Worm (Caenorhabditis elegans) whole organism, L4 larva: ENCODE results near the gene ekl-5.
A peak's percentile ranks its signal among the peaks of the same experiment; 100 is the strongest.

Experiments used
- F10B5.3 ChIP-seq: sonication (generic microtip); optimal IDR thresholded peaks from 2 replicates; lab custom pipeline; 2016; ENCODE audit warnings: mild to moderate bottlenecking, missing genetic modification characterization, missing compliant biosample characterization
- F44E2.7 ChIP-seq: fragments of 200-800 bp; sonication (Bioruptor generic); IDR thresholded peaks from 2 replicates; pipeline ENCODE4 v2.1.2; 2022; ENCODE audit warnings: missing genetic modification characterization, missing compliant biosample characterization
- R02D3.7 ChIP-seq: fragments of 150-350 bp; sonication (generic microtip); optimal IDR thresholded peaks from 3 replicates; lab custom pipeline; 2014; ENCODE audit warnings: missing biosample characterization, missing genetic modification characterization
- ZK337.2 ChIP-seq: fragments of 200-800 bp; sonication (Bioruptor generic); IDR thresholded peaks from 2 replicates; pipeline ENCODE4 v1.3.6; 2022; ENCODE audit warnings: missing genetic modification reagents, missing genetic modification characterization, missing compliant biosample characterization
- arid-1 ChIP-seq: fragments of 200-800 bp; sonication (Bioruptor generic); conservative IDR thresholded peaks from 2 replicates; pipeline ENCODE4 v1.3.6; 2022; ENCODE audit warnings: missing genetic modification reagents, missing genetic modification characterization, missing compliant biosample characterization
- ces-1 ChIP-seq: fragments of 150-350 bp; sonication (generic microtip); optimal IDR thresholded peaks from 4 replicates; lab custom pipeline; 2014; ENCODE audit warnings: missing biosample characterization, missing genetic modification reagents, missing genetic modification characterization
- daf-16 ChIP-seq, 3 experiments: sonication (generic microtip); optimal IDR thresholded peaks; 2 replicates each; lab custom pipeline; 2016 to 2017; ENCODE audit warnings: missing genetic modification characterization in 3 of 3, missing genetic modification reagents in 3 of 3, mild to moderate bottlenecking in 2 of 3, missing compliant biosample characterization in 2 of 3, missing biosample characterization in 1 of 3, moderate library complexity in 1 of 3
- dmd-6 ChIP-seq: fragments of 200-800 bp; sonication (Bioruptor generic); IDR thresholded peaks from 2 replicates; pipeline ENCODE4 v1.3.6; 2022; ENCODE audit warnings: missing genetic modification reagents, missing genetic modification characterization, missing compliant biosample characterization
- dpl-1 ChIP-seq: fragments of 150-350 bp; optimal IDR thresholded peaks from 2 replicates; lab custom pipeline; 2014; ENCODE audit warnings: missing biosample characterization, missing genetic modification reagents, missing genetic modification characterization
- dve-1 ChIP-seq: sonication (generic microtip); optimal IDR thresholded peaks from 2 replicates; lab custom pipeline; 2017; ENCODE audit warnings: antibody characterized with exemption, mild to moderate bottlenecking, missing genetic modification characterization, missing compliant biosample characterization; ENCODE audit not compliant: insufficient read depth
- egl-27 ChIP-seq: sonication (generic microtip); optimal IDR thresholded peaks from 3 replicates; lab custom pipeline; 2017; ENCODE audit warnings: missing biosample characterization, missing genetic modification reagents, missing genetic modification characterization
- egl-43 ChIP-seq: fragments of 200-800 bp; sonication (Bioruptor generic); IDR thresholded peaks from 2 replicates; pipeline ENCODE4 v1.3.6; 2022; ENCODE audit warnings: missing genetic modification reagents, missing genetic modification characterization, missing compliant biosample characterization
- fkh-10 ChIP-seq: fragments of 150-350 bp; optimal IDR thresholded peaks from 2 replicates; lab custom pipeline; 2014; ENCODE audit warnings: missing biosample characterization, missing genetic modification reagents, missing genetic modification characterization
- hlh-11 ChIP-seq: fragments of 200-800 bp; sonication (Bioruptor generic); optimal IDR thresholded peaks from 2 replicates; lab custom pipeline; 2018; ENCODE audit warnings: mild to moderate bottlenecking, missing genetic modification characterization, missing compliant biosample characterization
- hlh-30 ChIP-seq: sonication (generic microtip); optimal IDR thresholded peaks from 2 replicates; lab custom pipeline; 2017; ENCODE audit warnings: antibody characterized with exemption, mild to moderate bottlenecking, missing genetic modification characterization, missing compliant biosample characterization; ENCODE audit not compliant: insufficient read depth
- lim-7 ChIP-seq: fragments of 200-800 bp; sonication (Bioruptor generic); IDR thresholded peaks from 2 replicates; pipeline ENCODE4 v1.3.6; 2022; ENCODE audit warnings: missing genetic modification characterization, missing compliant biosample characterization
- lin-38 ChIP-seq: fragments of 200-800 bp; sonication (Bioruptor generic); IDR thresholded peaks from 2 replicates; pipeline ENCODE4 v1.3.6; 2022; ENCODE audit warnings: missing genetic modification reagents, missing genetic modification characterization, missing compliant biosample characterization
- lin-39 ChIP-seq: fragments of 150-350 bp; optimal IDR thresholded peaks from 2 replicates; lab custom pipeline; 2014; ENCODE audit warnings: missing biosample characterization, missing genetic modification reagents, missing genetic modification characterization
- lir-3 ChIP-seq: sonication (generic microtip); optimal IDR thresholded peaks from 2 replicates; lab custom pipeline; 2016; ENCODE audit warnings: mild to moderate bottlenecking, missing genetic modification characterization, missing compliant biosample characterization
- madf-9 ChIP-seq: fragments of 200-800 bp; sonication (Bioruptor generic); conservative IDR thresholded peaks from 2 replicates; pipeline ENCODE4 v1.3.6; 2022; ENCODE audit warnings: missing genetic modification reagents, missing genetic modification characterization, missing compliant biosample characterization
- mep-1 ChIP-seq: fragments of 150-350 bp; sonication (generic microtip); optimal IDR thresholded peaks from 3 replicates; lab custom pipeline; 2014; ENCODE audit warnings: missing biosample characterization, missing genetic modification characterization
- mes-2 ChIP-seq: sonication (generic microtip); optimal IDR thresholded peaks from 2 replicates; lab custom pipeline; 2016; ENCODE audit warnings: missing genotype, mild to moderate bottlenecking, missing genetic modification characterization, missing compliant biosample characterization; ENCODE audit not compliant: poor library complexity, severe bottlenecking
- nhr-10 ChIP-seq: fragments of 150-350 bp; optimal IDR thresholded peaks from 2 replicates; lab custom pipeline; 2014; ENCODE audit warnings: missing biosample characterization, missing genetic modification characterization
- nhr-25 ChIP-seq: sonication (generic microtip); optimal IDR thresholded peaks from 2 replicates; lab custom pipeline; 2017; ENCODE audit warnings: missing genetic modification characterization, mild to moderate bottlenecking, missing compliant biosample characterization, antibody characterized with exemption, moderate library complexity, borderline replicate concordance; ENCODE audit not compliant: insufficient read depth
- nhr-28 ChIP-seq: fragments of 150-350 bp; optimal IDR thresholded peaks from 2 replicates; lab custom pipeline; 2014; ENCODE audit warnings: missing biosample characterization, missing genetic modification characterization
- nhr-42 ChIP-seq: fragments of 200-800 bp; sonication (Bioruptor generic); IDR thresholded peaks from 2 replicates; pipeline ENCODE4 v1.3.6; 2022; ENCODE audit warnings: missing genetic modification characterization, missing compliant biosample characterization
- nhr-48 ChIP-seq: sonication (generic microtip); optimal IDR thresholded peaks from 2 replicates; lab custom pipeline; 2016; ENCODE audit warnings: mild to moderate bottlenecking, missing genetic modification characterization, missing compliant biosample characterization
- nhr-76 ChIP-seq: fragments of 150-350 bp; optimal IDR thresholded peaks from 2 replicates; lab custom pipeline; 2014; ENCODE audit warnings: missing biosample characterization, missing genetic modification characterization
- nhr-77 ChIP-seq: fragments of 150-350 bp; optimal IDR thresholded peaks from 2 replicates; lab custom pipeline; 2014; ENCODE audit warnings: missing biosample characterization, missing genetic modification characterization
- pha-4 ChIP-seq, 2 experiments: fragments of 150-350 bp in 1 of 2; fragments of 200-800 bp in 1 of 2; sonication (Bioruptor generic) in 1 of 2; IDR thresholded peaks in 1 of 2; optimal IDR thresholded peaks in 1 of 2; 2 replicates each; pipeline versions ENCODE4 v1.3.6 to Lab custom; 2014 to 2022; ENCODE audit warnings: missing genetic modification characterization in 2 of 2, missing genetic modification reagents in 2 of 2, missing biosample characterization in 1 of 2, missing compliant biosample characterization in 1 of 2
- php-3 ChIP-seq: fragments of 200-800 bp; sonication (Bioruptor generic); IDR thresholded peaks from 2 replicates; pipeline ENCODE4 v1.3.6; 2022; ENCODE audit warnings: missing genetic modification reagents, missing genetic modification characterization, missing compliant biosample characterization
- pqm-1 ChIP-seq: sonication (generic microtip); optimal IDR thresholded peaks from 2 replicates; lab custom pipeline; 2017; ENCODE audit warnings: missing biosample characterization, missing genetic modification characterization
- rbr-2 ChIP-seq: sonication (generic microtip); optimal IDR thresholded peaks from 2 replicates; lab custom pipeline; 2016; ENCODE audit warnings: missing genotype, missing genetic modification characterization, missing compliant biosample characterization
- saeg-2 ChIP-seq: fragments of 200-800 bp; sonication (Bioruptor generic); IDR thresholded peaks from 2 replicates; pipeline ENCODE4 v1.3.6; 2022; ENCODE audit warnings: missing genetic modification reagents, missing genetic modification characterization, missing compliant biosample characterization
- sdz-12 ChIP-seq: fragments of 200-800 bp; sonication (Bioruptor generic); optimal IDR thresholded peaks from 2 replicates; lab custom pipeline; 2018; ENCODE audit warnings: mild to moderate bottlenecking, missing genetic modification characterization, missing compliant biosample characterization
- set-16 ChIP-seq: fragments of 200-800 bp; sonication (Bioruptor generic); IDR thresholded peaks from 2 replicates; pipeline ENCODE4 v1.3.6; 2022; ENCODE audit warnings: missing genetic modification reagents, missing genetic modification characterization, missing compliant biosample characterization
- snpc-1.2 ChIP-seq: fragments of 200-800 bp; sonication (Bioruptor generic); IDR thresholded peaks from 2 replicates; pipeline ENCODE4 v1.3.6; 2022; ENCODE audit warnings: missing genetic modification reagents, missing genetic modification characterization, missing compliant biosample characterization
- spr-3 ChIP-seq: fragments of 200-800 bp; sonication (Bioruptor generic); optimal IDR thresholded peaks from 2 replicates; lab custom pipeline; 2018; ENCODE audit warnings: mild to moderate bottlenecking, missing genetic modification characterization, missing compliant biosample characterization
- tag-97 ChIP-seq: fragments of 200-800 bp; sonication (Bioruptor generic); IDR thresholded peaks from 2 replicates; pipeline ENCODE4 v1.3.6; 2022; ENCODE audit warnings: missing genetic modification characterization, missing compliant biosample characterization
- tra-1 ChIP-seq: fragments of 200-800 bp; sonication (Bioruptor generic); IDR thresholded peaks from 2 replicates; pipeline ENCODE4 v1.3.6; 2022; ENCODE audit warnings: missing genetic modification reagents, missing genetic modification characterization, missing compliant biosample characterization
- unc-62 ChIP-seq, 3 experiments: fragments of 150-350 bp in 1 of 3; sonication (generic microtip); optimal IDR thresholded peaks in 2 of 3; peaks in 1 of 3; 1 replicate in 1 of 3; 2 replicates in 2 of 3; lab custom pipeline; 2014 to 2017; ENCODE audit warnings: missing biosample characterization in 3 of 3, missing genetic modification characterization in 3 of 3, missing genetic modification reagents in 3 of 3, missing genotype in 1 of 3
- zfp-3 ChIP-seq: fragments of 200-800 bp; sonication (Bioruptor generic); conservative IDR thresholded peaks from 2 replicates; pipeline ENCODE4 v1.3.6; 2022; ENCODE audit warnings: missing genetic modification reagents, missing genetic modification characterization, missing compliant biosample characterization
- ztf-7 ChIP-seq: fragments of 150-350 bp; optimal IDR thresholded peaks from 2 replicates; lab custom pipeline; 2014; ENCODE audit warnings: missing biosample characterization, missing genetic modification characterization

Gene ekl-5

ce11 chrX:13946693-13947583 is 30.0 kb upstream of the ekl-5 start:
- TF ChIP-seq php-3 (GFP tag; lab: Robert Waterston, UW), result peak; percentile 78; the same call in 1 of the 2 replicates
- 0 out of 2 replicates have a peak, but pooled peaks have one; percentile 55 for TF ChIP-seq lim-7 (GFP tag; lab: Robert Waterston, UW)
- no peak for TF ChIP-seq lin-39 (tag; lab: Kevin White, UChicago)
- no peak for TF ChIP-seq zfp-3
- TF ChIP-seq dmd-6, result peak; percentile 69
- no peak for TF ChIP-seq madf-9 (GFP tag; lab: Robert Waterston, UW)
- no peak for TF ChIP-seq hlh-30 (tag; lab: Kevin White, UChicago)
- peak; percentile 55 for TF ChIP-seq hlh-11 (tag; lab: Kevin White, UChicago)
- TF ChIP-seq R02D3.7 (tag; lab: Kevin White, UChicago), result no peak
- TF ChIP-seq mep-1, result peak; percentile 14
- TF ChIP-seq lin-38 (GFP tag; lab: Robert Waterston, UW), result 0 out of 2 replicates have a peak, but pooled peaks have one; percentile 14
- TF ChIP-seq F44E2.7 (GFP tag; lab: Robert Waterston, UW), result no peak
- TF ChIP-seq sdz-12, result no peak
- TF ChIP-seq ces-1 (GFP tag; lab: Kevin White, UChicago), result no peak
- no peak for TF ChIP-seq egl-27 (tag; lab: Kevin White, UChicago)
- TF ChIP-seq nhr-10 (tag; lab: Kevin White, UChicago), result no peak
- peak; percentile 57 for TF ChIP-seq pqm-1 (tag; lab: Kevin White, UChicago)
- no peak for TF ChIP-seq nhr-76 (tag; lab: Kevin White, UChicago)
- 0 out of 2 replicates have a peak, but pooled peaks have one; percentile 29 for TF ChIP-seq egl-43 (GFP tag; lab: Robert Waterston, UW)
- peak; percentile 84 for TF ChIP-seq nhr-28 (tag; lab: Kevin White, UChicago)
- TF ChIP-seq nhr-48 (tag; lab: Kevin White, UChicago), result no peak
- peak in 1 of 2 experiments; percentile 59 for TF ChIP-seq unc-62 (GFP tag; optimal IDR thresholded peaks at IDR 0.05 in 1 of 2; lab: Kevin White, UChicago)
- no peak for TF ChIP-seq unc-62 (tag; optimal IDR thresholded peaks at IDR 0.05; lab: Kevin White, UChicago)
- 0 out of 2 replicates have a peak, but pooled peaks have one; percentile 16 for TF ChIP-seq tra-1 (GFP tag; lab: Robert Waterston, UW)
- peak in 1 of 2 experiments; percentile 9 for TF ChIP-seq daf-16 (GFP tag; optimal IDR thresholded peaks at IDR 0.05; lab: Kevin White, UChicago)
- TF ChIP-seq daf-16 (tag; optimal IDR thresholded peaks at IDR 0.05; lab: Kevin White, UChicago), result peak; percentile 61
- TF ChIP-seq snpc-1.2, result peak; percentile 75
- TF ChIP-seq tag-97 (GFP tag; lab: Robert Waterston, UW), result no peak
- no peak for TF ChIP-seq pha-4 (GFP tag; IDR thresholded peaks at IDR 0.05; lab: Robert Waterston, UW)
- no peak for TF ChIP-seq pha-4 (tag; optimal IDR thresholded peaks at IDR 0.05; lab: Kevin White, UChicago)
- TF ChIP-seq dve-1 (tag; lab: Kevin White, UChicago), result peak; percentile 48

DNA sequence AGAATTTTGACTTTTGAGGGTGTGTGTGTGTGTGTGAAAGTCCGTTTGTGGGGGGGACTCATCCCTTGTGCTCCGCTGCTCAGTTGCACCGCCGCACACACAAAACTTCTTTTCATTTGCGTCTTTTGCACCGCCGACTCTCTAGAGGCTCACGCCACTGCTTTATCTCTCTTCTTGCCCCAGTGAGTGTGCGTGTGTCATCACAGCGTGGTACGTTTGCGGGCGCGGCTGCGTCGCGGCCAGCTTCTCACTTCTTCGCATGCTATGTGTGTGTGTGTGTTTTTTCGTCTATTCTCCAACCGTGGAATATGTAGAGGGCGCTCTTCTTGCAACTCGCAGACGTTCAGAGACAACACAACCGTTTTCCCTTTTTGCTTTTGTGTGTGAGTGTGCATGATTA is 28.6 kb upstream of the ekl-5 start:
- TF ChIP-seq nhr-77 (tag; lab: Kevin White, UChicago) (peak; percentile 1), madf-9 (GFP tag; lab: Robert Waterston, UW) (peak; percentile 40; the same call in 1 of the 2 replicates), set-16 (GFP tag; lab: Robert Waterston, UW) (peak; percentile 64), mep-1 (peak; percentile 73), dve-1 (tag; lab: Kevin White, UChicago) (peak; percentile 45), spr-3 (GFP tag; lab: Kevin White, UChicago) (no peak), mes-2 (tag; lab: Kevin White, UChicago) (peak; percentile 72), saeg-2 (GFP tag; lab: Robert Waterston, UW) (0 out of 2 replicates have a peak, but pooled peaks have one; percentile 45), dmd-6 (peak; percentile 39), fkh-10 (GFP tag; lab: Kevin White, UChicago) (peak; percentile 68), dpl-1 (GFP tag; lab: Kevin White, UChicago) (peak; percentile 0), daf-16 (GFP tag; optimal IDR thresholded peaks at IDR 0.05; lab: Kevin White, UChicago) (no peak), daf-16 (tag; optimal IDR thresholded peaks at IDR 0.05; lab: Kevin White, UChicago) (peak; percentile 25), lir-3 (tag; lab: Kevin White, UChicago) (no peak), F10B5.3 (peak; percentile 2), egl-43 (GFP tag; lab: Robert Waterston, UW) (peak; percentile 82), arid-1 (GFP tag; lab: Robert Waterston, UW) (0 out of 2 replicates have a peak, but pooled peaks have one; percentile 31), nhr-25 (no peak), hlh-11 (tag; lab: Kevin White, UChicago) (peak; percentile 71), ztf-7 (no peak), nhr-48 (tag; lab: Kevin White, UChicago) (peak; percentile 28), rbr-2 (tag; lab: Kevin White, UChicago) (peak; percentile 83), ZK337.2 (no peak; the same call in 1 of the 2 replicates), nhr-42 (GFP tag; lab: Robert Waterston, UW) (no peak)
